Worm (Caenorhabditis elegans): ENCODE measurements around the gene R08C7.5.

Gene R08C7.5

ce11 chrIV:4469770-4470709 is 40.0 kb downstream of the R08C7.5 start (continued):
- TF ChIP-seq lin-15B (tag; optimal IDR thresholded peaks at IDR 0.05) (no peak), zip-4 (GFP tag; optimal IDR thresholded peaks at IDR 0.05) (peak; percentile 36), vab-15 (tag; optimal IDR thresholded peaks at IDR 0.05) (no peak), sup-37 (GFP tag; optimal IDR thresholded peaks at IDR 0.05) (no peak), nhr-84 (tag; optimal IDR thresholded peaks at IDR 0.05) (no peak), mep-1 (tag; optimal IDR thresholded peaks at IDR 0.05) (peak; percentile 39)

ce11 chrIV:4470885-4471772 is 41.1 kb downstream of the R08C7.5 start:
- peak; percentile 11 for TF ChIP-seq nhr-47 (tag; optimal IDR thresholded peaks at IDR 0.05)
- no peak for TF ChIP-seq skn-1 (tag; optimal IDR thresholded peaks at IDR 0.05)
- no peak for TF ChIP-seq nhr-11 (tag; optimal IDR thresholded peaks at IDR 0.05)
- peak; percentile 21 for TF ChIP-seq unc-86 (tag; optimal IDR thresholded peaks at IDR 0.05)
- no peak for TF ChIP-seq nhr-77 (tag; optimal IDR thresholded peaks at IDR 0.05)
- peak; percentile 3 for TF ChIP-seq lin-13 (GFP tag; optimal IDR thresholded peaks at IDR 0.05)
- TF ChIP-seq sup-37 (GFP tag; optimal IDR thresholded peaks at IDR 0.05) = no peak
- no peak for TF ChIP-seq Y116A8C.19 (tag; optimal IDR thresholded peaks at IDR 0.05; ENCODE audit: borderline replicate concordance)
- TF ChIP-seq dpl-1 (GFP tag; optimal IDR thresholded peaks at IDR 0.05) = peak; percentile 57 to 75 (median 65)
- TF ChIP-seq fkh-8 (tag; optimal IDR thresholded peaks at IDR 0.05) = peak; percentile 42
- no peak for TF ChIP-seq fos-1 (tag; optimal IDR thresholded peaks at IDR 0.05)
- no peak for TF ChIP-seq lin-39 (tag; optimal IDR thresholded peaks at IDR 0.05)
- TF ChIP-seq C34B4.2 (tag; optimal IDR thresholded peaks at IDR 0.05) = no peak
- peak in 1 of 6 experiments; percentile 33 for TF ChIP-seq elt-3 (tag; optimal IDR thresholded peaks at IDR 0.05)
- TF ChIP-seq swsn-7 (tag; optimal IDR thresholded peaks at IDR 0.05) = peak; percentile 19
- TF ChIP-seq efl-1 (optimal IDR thresholded peaks at IDR 0.05) = peak; percentile 57 to 77
- TF ChIP-seq efl-1 (GFP tag; optimal IDR thresholded peaks at IDR 0.05 in 1 of 2) = peak; percentile 78 to 97
- no peak for TF ChIP-seq pqm-1 (tag; optimal IDR thresholded peaks at IDR 0.05)
- TF ChIP-seq nhr-20 (tag; optimal IDR thresholded peaks at IDR 0.05) = peak; percentile 9
- peak in 2 of 3 experiments; percentile 14 to 23 for TF ChIP-seq ceh-82 (tag; optimal IDR thresholded peaks at IDR 0.05)
- peak; percentile 25 for TF ChIP-seq dsc-1 (tag; optimal IDR thresholded peaks at IDR 0.05)
- TF ChIP-seq ceh-88 (GFP tag; IDR thresholded peaks at IDR 0.05) = peak; percentile 43; the same call in 1 of the 2 replicates
- TF ChIP-seq pax-3 (tag; optimal IDR thresholded peaks at IDR 0.05) = no peak
- TF ChIP-seq nhr-12 (tag; optimal IDR thresholded peaks at IDR 0.05) = no peak
- TF ChIP-seq tlp-1 (tag; optimal IDR thresholded peaks at IDR 0.05) = no peak
- TF ChIP-seq F16B12.6 (tag; optimal IDR thresholded peaks at IDR 0.05) = no peak
- peak; percentile 47 for TF ChIP-seq nhr-85 (tag)
- TF ChIP-seq ama-1 (optimal IDR thresholded peaks at IDR 0.05) = no peak
- TF ChIP-seq lin-15B (tag; optimal IDR thresholded peaks at IDR 0.05) = no peak
- TF ChIP-seq hlh-17 (GFP tag; optimal IDR thresholded peaks at IDR 0.05; ENCODE audit: borderline replicate concordance) = no peak
- no peak for TF ChIP-seq fkh-10 (GFP tag; optimal IDR thresholded peaks at IDR 0.05)
- TF ChIP-seq mep-1 (tag; optimal IDR thresholded peaks at IDR 0.05) = no peak
- no peak for TF ChIP-seq C04F5.9 (tag; optimal IDR thresholded peaks at IDR 0.05)
- TF ChIP-seq hlh-4 (tag; optimal IDR thresholded peaks at IDR 0.05) = no peak
- no peak for TF ChIP-seq nhr-76 (tag; optimal IDR thresholded peaks at IDR 0.05)
- peak; percentile 21 for TF ChIP-seq zip-4 (GFP tag; optimal IDR thresholded peaks at IDR 0.05)
- peak in 1 of 2 experiments; percentile 38 for TF ChIP-seq ztf-11 (tag; optimal IDR thresholded peaks at IDR 0.05)
- TF ChIP-seq aha-1 (tag; optimal IDR thresholded peaks at IDR 0.05) = no peak
- no peak for TF ChIP-seq sptf-1 (tag; optimal IDR thresholded peaks at IDR 0.05)
- TF ChIP-seq nhr-71 (tag; optimal IDR thresholded peaks at IDR 0.05) = peak; percentile 47
- TF ChIP-seq ztf-4 (tag; optimal IDR thresholded peaks at IDR 0.05) = no peak
- no peak for TF ChIP-seq ceh-63 (GFP tag; optimal IDR thresholded peaks at IDR 0.05)
- TF ChIP-seq C16A3.4 (tag; optimal IDR thresholded peaks at IDR 0.05) = peak; percentile 54
- TF ChIP-seq egl-13 (tag; optimal IDR thresholded peaks at IDR 0.05) = no peak
- no peak for TF ChIP-seq snpc-4 (tag; optimal IDR thresholded peaks at IDR 0.05)

Data from whole organism, L1 larva.